Worm (Caenorhabditis elegans) whole organism, L4/young adult: ENCODE results near the gene clc-18.

Experiments
- W03F9.2 ChIP-seq: fragments of 150-350 bp; optimal IDR thresholded peaks from 2 replicates; lab custom pipeline; 2014; ENCODE audit warnings: missing biosample characterization, missing genetic modification characterization
- dao-5 ChIP-seq: sonication (generic microtip); optimal IDR thresholded peaks from 2 replicates; lab custom pipeline; 2016; ENCODE audit warnings: missing genotype, missing genetic modification characterization, moderate library complexity, missing compliant biosample characterization
- him-1 ChIP-seq: sonication (generic microtip); optimal IDR thresholded peaks from 2 replicates; lab custom pipeline; 2016; ENCODE audit warnings: missing genotype, missing genetic modification reagents, missing genetic modification characterization, missing compliant biosample characterization

The clc-18 gene

DNA sequence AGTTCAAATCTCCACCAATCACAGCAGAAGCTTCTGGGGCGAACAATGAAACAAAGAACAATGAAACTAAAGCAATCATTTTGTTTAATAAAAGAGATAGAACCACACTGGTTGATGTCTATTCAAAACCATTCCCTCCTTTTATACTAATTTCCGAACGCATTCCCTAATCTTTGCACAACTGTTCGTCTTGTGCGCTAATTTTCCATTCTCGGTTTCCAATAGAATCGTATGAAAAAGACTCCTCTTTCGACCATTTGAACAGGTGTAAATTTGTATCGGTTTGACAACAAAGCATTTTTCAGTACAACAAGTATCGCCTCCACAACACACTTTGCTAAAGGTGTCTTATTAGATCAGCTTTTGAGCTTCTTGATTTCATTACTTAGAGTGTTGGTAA lies 6.3 kb upstream of the clc-18 start, which contains the start of gene T05B4.8:
TSS of gene T05B4.8 (minus strand) at position 101 of the 400 bp plus-strand sequence.
- TF ChIP-seq dao-5 (tag; lab: Kevin White, UChicago) (no peak), W03F9.2 (tag; lab: Kevin White, UChicago) (no peak), him-1 (tag; lab: Kevin White, UChicago) (no peak)

DNA sequence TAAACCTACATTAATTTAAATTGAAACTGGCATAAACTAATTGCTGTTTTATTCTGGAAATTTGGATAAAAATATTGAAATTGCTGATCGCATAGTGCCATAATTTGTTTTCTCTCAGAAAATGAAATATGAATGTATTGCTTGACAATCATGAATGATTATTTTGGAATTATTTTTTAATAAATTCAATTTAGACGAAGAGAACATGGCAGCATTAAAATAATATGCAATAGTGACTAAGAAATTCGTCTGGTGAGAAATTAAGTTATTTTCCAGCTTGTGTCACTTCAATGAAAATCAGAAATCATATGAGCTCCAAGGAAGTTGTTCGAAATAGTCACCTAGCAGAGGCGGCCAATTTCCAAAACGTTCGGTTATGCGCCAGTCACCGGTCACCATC lies 4.9 kb upstream of the clc-18 start, which contains the start of gene srw-133:
TSS of gene srw-133 (minus strand) at position 101 of the 400 bp plus-strand sequence.
- TF ChIP-seq dao-5 (tag; lab: Kevin White, UChicago) (no peak), him-1 (tag; lab: Kevin White, UChicago) (no peak), W03F9.2 (tag; lab: Kevin White, UChicago) (no peak)

DNA sequence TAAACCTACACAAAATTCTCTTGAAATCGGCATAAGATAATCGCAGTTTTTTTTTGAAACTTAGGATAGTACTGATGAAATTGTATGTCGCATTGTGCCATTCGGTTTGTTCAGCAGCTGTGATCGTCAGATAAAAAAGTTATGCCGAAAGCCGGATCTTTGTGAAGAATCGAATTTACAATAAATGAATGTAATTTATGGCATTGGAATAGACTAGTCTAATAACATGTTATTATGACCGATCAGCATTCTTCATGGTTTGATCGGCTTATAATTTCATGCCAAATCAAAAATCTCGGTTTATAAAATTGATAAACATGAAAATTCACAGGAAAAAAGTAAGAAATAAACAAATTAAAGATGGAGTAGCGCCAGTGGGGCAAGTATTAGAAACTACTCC lies 2.7 kb upstream of the clc-18 start, which contains the start of gene srw-134:
TSS of gene srw-134 (minus strand) at position 101 of the 400 bp plus-strand sequence.
- no peak for TF ChIP-seq dao-5 (tag; lab: Kevin White, UChicago)

DNA sequence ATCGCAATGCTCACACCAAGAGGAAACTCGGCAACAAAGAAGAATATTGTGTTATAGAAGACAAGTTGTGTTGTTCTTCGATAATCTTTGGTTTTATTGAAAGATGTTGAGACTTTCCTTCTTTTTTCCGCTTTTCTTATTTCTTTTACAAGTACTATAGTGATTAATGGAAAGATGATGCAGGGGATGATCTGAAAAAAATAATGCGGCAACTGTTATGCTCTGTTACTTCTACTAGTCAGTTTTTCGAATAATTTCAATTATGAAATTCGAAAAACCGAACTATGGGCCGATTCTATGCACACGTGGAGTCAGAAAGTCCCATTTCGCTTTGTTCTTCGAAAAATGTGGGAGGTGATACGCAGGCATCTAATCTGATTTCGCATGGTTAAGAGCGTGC lies 3.1 kb downstream of the clc-18 start:
- TF ChIP-seq W03F9.2 (tag; lab: Kevin White, UChicago) = no peak
- TF ChIP-seq dao-5 (tag; lab: Kevin White, UChicago) = no peak
- TF ChIP-seq him-1 (tag; lab: Kevin White, UChicago) = no peak

DNA sequence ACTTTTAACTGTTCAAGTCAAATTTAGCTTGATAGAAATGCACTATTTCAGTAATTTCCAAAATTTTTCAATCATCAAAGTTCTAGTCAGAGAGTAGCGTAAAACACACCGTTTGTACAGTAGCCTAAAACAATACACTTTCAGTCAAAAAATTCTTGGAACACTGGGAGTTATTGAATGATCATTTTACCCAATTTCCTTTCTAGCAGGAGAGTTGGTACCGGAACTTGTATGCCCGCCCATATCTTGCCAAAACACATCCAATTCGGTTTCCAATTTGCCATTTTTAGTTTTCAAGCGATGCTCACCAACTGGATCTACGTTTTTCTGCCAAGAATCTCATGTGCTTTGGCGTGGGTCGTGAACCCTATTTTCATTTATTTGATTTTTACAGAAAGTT lies 5.5 kb downstream of the clc-18 start, which contains the start of gene srj-39:
TSS of gene srj-39 (plus strand) at position 301 of the 400 bp plus-strand sequence.
- no peak for TF ChIP-seq W03F9.2 (tag; lab: Kevin White, UChicago)
- TF ChIP-seq him-1 (tag; lab: Kevin White, UChicago) = no peak
- TF ChIP-seq dao-5 (tag; lab: Kevin White, UChicago) = no peak

DNA sequence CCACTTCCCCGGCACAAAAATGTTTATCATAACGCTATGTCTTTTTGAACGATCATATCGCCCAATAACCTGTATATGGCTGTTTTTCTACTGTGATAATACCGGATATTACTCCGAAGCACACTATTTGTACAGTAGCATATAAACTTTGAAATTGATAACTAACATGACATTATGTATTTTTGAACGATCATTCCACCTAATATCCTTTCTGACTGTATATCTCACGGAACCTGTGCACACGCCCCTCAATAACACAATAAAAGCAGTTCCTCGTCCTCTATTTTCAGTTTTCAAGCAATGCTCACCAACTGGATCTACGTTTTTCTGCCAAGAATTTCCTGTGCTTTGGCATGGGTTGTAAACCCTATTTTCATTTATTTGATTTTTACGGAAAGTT lies 8.2 kb downstream of the clc-18 start, which contains the start of gene srj-40:
TSS of gene srj-40 (plus strand) at position 301 of the 400 bp plus-strand sequence.
- no peak for TF ChIP-seq W03F9.2 (tag; lab: Kevin White, UChicago)
- TF ChIP-seq dao-5 (tag; lab: Kevin White, UChicago) = no peak
- no peak for TF ChIP-seq him-1 (tag; lab: Kevin White, UChicago)

DNA sequence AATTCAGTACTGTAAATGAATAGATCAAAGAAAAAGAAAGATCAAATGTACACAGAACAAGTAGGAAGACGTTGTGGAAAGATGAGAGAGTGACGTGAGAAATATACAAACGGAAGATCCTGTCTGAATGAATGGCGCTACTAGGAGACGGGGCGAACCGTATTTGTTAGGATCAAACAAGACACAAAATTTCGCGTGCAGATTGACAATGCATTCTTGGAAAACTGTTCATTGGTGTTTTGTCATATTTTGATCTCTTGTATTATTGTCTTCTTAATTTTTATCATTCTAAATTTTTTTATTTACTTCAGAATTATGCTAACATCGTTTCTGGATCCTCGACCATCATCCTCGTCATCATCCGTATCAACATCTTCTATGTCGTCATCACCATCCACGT lies 15.0 kb downstream of the clc-18 start, which contains the start of gene nhr-181:
TSS of gene nhr-181 (plus strand) at position 301 of the 400 bp plus-strand sequence.
- TF ChIP-seq him-1 (tag; lab: Kevin White, UChicago) (no peak), W03F9.2 (tag; lab: Kevin White, UChicago) (no peak), dao-5 (tag; lab: Kevin White, UChicago) (no peak)

DNA sequence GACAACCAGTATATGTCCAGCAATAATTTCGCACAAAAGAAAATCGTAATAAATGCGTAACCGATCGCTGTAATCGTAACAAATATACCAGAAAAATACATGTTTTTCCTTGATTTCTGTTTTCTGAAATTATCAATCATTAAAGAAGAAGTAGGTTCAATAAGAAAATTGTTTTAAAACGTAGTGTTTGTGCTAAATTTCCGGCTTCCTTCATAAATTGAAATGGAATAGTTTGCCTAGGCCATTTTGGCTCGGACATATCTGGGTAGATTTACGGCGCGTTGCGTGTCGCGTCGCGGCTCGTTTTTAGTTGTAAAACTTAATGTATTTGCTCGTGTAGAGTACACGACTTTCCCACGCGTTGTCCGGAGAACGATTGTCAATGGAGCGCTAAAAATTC lies 26.8 kb downstream of the clc-18 start, which contains the start of gene F38H12.5:
TSS of gene F38H12.5 (minus strand) at position 101 of the 400 bp plus-strand sequence.
- TF ChIP-seq W03F9.2 (tag; lab: Kevin White, UChicago) = no peak
- no peak for TF ChIP-seq dao-5 (tag; lab: Kevin White, UChicago)
- no peak for TF ChIP-seq him-1 (tag; lab: Kevin White, UChicago)

DNA sequence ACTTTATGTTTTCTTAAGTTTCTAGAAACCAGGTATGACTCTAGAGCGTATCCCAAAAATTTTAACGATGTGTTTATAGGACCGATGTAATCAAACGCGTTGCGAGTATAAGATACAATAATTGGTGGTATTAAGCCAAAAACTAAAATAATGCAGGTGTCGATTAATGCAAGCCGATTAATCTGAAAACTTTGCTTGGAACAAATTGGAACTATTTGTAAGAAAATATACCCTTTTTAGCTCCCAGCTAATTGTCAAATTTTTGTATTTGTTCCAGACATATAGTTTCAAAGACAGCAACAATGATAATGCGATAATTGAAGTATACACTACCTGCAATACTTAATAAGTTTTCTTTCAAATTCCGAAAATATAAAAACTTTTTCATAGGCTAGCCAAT lies 28.5 kb downstream of the clc-18 start, which contains the start of gene srh-211:
TSS of gene srh-211 (minus strand) at position 101 of the 400 bp plus-strand sequence.
- TF ChIP-seq dao-5 (tag; lab: Kevin White, UChicago) (no peak), W03F9.2 (tag; lab: Kevin White, UChicago) (no peak), him-1 (tag; lab: Kevin White, UChicago) (no peak)

DNA sequence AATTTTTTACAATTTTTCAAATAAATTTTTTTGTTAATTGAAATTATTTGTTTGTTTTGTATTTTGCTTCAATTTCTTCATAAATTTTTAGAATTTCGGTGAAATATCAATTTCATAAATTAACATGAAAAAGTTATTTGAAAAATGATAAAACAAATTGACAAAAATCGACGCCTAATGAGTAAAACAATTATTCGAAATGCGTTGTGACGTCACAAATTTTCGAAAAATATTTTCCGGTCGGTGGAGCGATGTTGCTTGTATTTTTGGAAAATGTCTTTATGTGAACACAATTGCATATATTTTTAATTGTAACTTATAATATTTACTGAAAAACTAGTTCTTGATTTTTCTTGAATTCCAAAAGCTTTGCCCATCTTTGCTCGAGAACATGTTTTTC lies 29.2 kb downstream of the clc-18 start:
- no peak for TF ChIP-seq him-1 (tag; lab: Kevin White, UChicago)
- TF ChIP-seq W03F9.2 (tag; lab: Kevin White, UChicago) = no peak
- no peak for TF ChIP-seq dao-5 (tag; lab: Kevin White, UChicago)

DNA sequence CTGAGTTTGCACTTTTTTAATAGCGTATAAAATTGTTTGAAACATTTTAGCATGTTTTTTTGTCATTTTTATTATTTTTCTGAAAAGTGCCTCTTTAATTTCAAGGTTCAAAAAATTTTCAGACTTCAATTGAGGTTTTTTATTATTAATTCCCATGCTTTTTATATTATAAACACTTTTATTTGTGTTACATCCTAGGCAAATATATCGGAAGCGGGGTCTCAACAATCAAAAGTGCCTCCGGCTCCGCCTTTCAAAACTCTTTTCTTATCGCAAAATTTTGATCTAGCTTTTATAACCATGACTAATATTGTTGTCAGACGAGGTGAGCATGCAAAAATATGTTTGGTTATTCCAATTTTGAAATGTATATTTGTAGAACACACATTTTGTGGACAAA lies 36.3 kb downstream of the clc-18 start, which contains the start of gene otpl-2:
TSS of gene otpl-2 (plus strand) at position 301 of the 400 bp plus-strand sequence.
- TF ChIP-seq him-1 (tag; lab: Kevin White, UChicago) = no peak
- no peak for TF ChIP-seq W03F9.2 (tag; lab: Kevin White, UChicago)
- TF ChIP-seq dao-5 (tag; lab: Kevin White, UChicago) = no peak
